Worm (Caenorhabditis elegans) whole organism, young adult: ENCODE data around the gene F12A10.9.

Experiments used
- ZK185.1 ChIP-seq: sonication (generic microtip); optimal IDR thresholded peaks from 2 replicates; lab custom pipeline; 2016; ENCODE audit warnings: mild to moderate bottlenecking, missing genetic modification characterization, missing compliant biosample characterization; ENCODE audit not compliant: poor library complexity, severe bottlenecking
- ama-1 ChIP-seq, 3 experiments: fragments of 150-350 bp in 1 of 3; sonication (generic microtip) in 2 of 3; optimal IDR thresholded peaks; 2 replicates each; lab custom pipeline; 2014 to 2018; ENCODE audit warnings: missing biosample characterization in 2 of 3, missing genetic modification characterization in 2 of 3, missing genetic modification reagents in 2 of 3
- him-1 ChIP-seq: sonication (generic microtip); optimal IDR thresholded peaks from 2 replicates; lab custom pipeline; 2016; ENCODE audit warnings: missing genotype, missing genetic modification reagents, missing genetic modification characterization, missing compliant biosample characterization
- lin-26 ChIP-seq: fragments of 200-800 bp; sonication (Bioruptor generic); IDR thresholded peaks from 2 replicates; pipeline ENCODE4 v1.3.6; 2022; ENCODE audit warnings: missing genetic modification reagents, missing genetic modification characterization, missing compliant biosample characterization
- mxl-1 ChIP-seq: sonication (generic microtip); optimal IDR thresholded peaks from 2 replicates; lab custom pipeline; 2016; ENCODE audit warnings: missing genetic modification characterization, missing compliant biosample characterization
- snpc-4 ChIP-seq, 5 experiments: fragments of 150-350 bp in 1 of 5; sonication (generic microtip) in 4 of 5; optimal IDR thresholded peaks; 2 replicates each; lab custom pipeline; 2014 to 2018; ENCODE audit warnings: missing genetic modification characterization in 5 of 5, missing biosample characterization in 3 of 5, antibody characterized with exemption in 2 of 5, mild to moderate bottlenecking in 2 of 5, missing compliant biosample characterization in 2 of 5, missing genotype in 2 of 5, moderate library complexity in 2 of 5, missing genetic modification reagents in 1 of 5

- TF ChIP-seq him-1 (tag; lab: Kevin White, UChicago) (no peak), mxl-1 (tag; lab: Kevin White, UChicago) (no peak), snpc-4 (GFP tag; optimal IDR thresholded peaks at IDR 0.05; lab: Kevin White, UChicago) (no peak), snpc-4 (tag; optimal IDR thresholded peaks at IDR 0.05; lab: Kevin White, UChicago) (no peak), ZK185.1 (tag; lab: Kevin White, UChicago) (no peak), ama-1 (optimal IDR thresholded peaks at IDR 0.05; lab: Kevin White, UChicago) (no peak), ama-1 (GFP tag; optimal IDR thresholded peaks at IDR 0.05; lab: Kevin White, UChicago) (no peak), lin-26 (GFP tag; lab: Robert Waterston, UW) (no peak)
These were observed 43.2 kb downstream of the F12A10.9 start, which contains the start of gene C17C3.24 for ce11 chrII:5541685-5542084.
